Worm (Caenorhabditis elegans): ENCODE data around the gene daf-11.

The daf-11 gene

DNA sequence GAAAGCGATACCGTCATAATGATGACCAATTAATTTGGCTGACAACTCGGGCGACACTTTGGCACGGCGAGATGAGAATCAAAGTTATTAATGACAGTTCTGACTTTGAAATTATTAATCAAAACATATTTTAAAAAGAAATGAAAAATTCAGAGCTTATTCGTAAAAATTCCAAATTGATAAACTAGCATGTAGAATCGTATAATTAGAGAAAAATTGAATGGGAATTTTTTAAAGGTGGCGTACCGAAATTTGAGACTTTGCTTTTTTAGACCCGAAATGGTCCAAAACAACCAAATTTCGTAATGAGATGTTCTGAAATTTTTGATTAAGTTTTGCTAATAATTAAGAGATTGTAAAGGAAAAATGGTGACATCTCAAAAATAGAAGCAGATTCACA is at the start of gene daf-11:
daf-11 (minus strand) TSS at position 101 of the 400 bp plus-strand sequence.
- no peak for TF ChIP-seq unc-62 (GFP tag; optimal IDR thresholded peaks at IDR 0.05)

DNA sequence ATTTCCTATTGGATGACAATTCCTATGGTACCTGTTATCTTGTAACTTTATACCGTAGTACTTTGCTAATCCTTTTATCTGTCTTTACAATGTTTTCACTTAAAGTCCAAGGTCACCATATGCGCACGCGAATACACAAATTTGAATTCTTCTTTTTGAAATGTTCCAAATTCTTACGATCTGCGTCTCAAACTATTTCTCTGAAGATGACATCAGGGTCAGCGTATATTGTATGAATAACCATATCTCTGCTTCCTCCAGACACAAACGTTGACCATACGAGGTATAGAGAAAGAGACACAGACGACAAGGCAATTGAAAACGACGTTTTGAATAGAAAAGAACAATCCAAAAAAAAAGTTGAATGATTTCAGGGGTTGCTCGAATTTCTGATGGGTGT is 48.1 kb upstream of the daf-11 start:
- no peak for TF ChIP-seq unc-62 (GFP tag; optimal IDR thresholded peaks at IDR 0.05)

- no peak for TF ChIP-seq unc-62 (GFP tag; optimal IDR thresholded peaks at IDR 0.05)
These were observed 47.5 kb upstream of the daf-11 start, which contains the start of gene bus-18 for ce11 chrV:11773420-11773819. TSS of gene bus-18 (plus strand) at chrV:11773720.

DNA sequence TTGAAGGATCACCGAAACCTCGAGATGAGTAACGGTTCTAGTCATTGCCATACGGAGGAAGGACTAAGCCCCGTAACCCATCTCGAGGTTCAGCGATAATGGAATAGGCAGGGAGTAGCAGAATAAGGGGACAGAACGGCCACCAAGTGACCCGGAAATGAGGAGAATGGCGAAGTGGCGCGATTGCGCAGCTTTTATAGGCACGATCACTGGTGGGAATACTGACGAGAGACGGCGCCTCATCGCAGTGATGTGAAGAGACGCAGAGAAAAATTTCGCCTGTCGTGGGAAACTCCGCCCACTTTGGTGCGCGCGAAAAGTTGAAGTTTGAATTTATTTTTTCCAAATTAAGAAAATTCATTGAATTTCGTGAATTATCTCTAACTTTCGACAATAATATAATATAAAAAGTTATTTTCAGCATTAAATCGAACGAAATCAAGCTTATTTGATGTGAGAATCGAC is 44.2 kb upstream of the daf-11 start, which contains the start of gene F55A11.4:
F55A11.4 (plus strand) TSS at position 415 of the 465 bp plus-strand sequence.
- no peak for TF ChIP-seq unc-62 (GFP tag; optimal IDR thresholded peaks at IDR 0.05)

- TF ChIP-seq unc-62 (GFP tag; optimal IDR thresholded peaks at IDR 0.05), result no peak
These were observed 43.8 kb upstream of the daf-11 start for ce11 chrV:11769646-11770045.

- TF ChIP-seq unc-62 (GFP tag; optimal IDR thresholded peaks at IDR 0.05), result no peak
These were observed 41.2 kb upstream of the daf-11 start, which contains the start of gene sel-11 for ce11 chrV:11767028-11767427. TSS of gene sel-11 (plus strand) at chrV:11767328.

DNA sequence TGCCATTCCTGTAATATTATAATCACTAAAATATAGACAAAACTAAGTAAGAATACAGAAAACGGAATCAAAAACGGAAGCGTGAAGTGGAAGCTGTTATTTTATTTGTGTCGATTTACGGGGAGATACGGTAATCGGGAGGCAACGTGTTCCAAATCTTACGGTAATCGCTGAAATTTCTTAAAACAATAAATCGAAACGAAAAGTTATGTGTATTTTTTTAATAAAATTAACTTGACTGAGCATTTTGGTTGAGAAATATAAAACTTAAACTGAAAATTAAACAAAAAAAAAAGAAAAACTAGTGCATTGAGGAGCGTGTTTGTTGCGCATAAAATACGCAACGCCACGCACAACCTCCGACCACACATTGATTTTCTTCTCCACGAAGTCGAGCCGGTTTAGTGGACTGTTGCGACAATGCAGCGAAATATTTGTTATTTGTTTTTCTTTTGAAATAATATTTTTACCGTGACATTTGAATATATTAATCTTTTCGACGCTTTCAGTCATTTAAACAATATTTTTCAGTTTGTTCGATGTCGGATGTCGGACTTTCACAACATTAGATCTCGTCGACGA is 38.6 kb upstream of the daf-11 start, which contains the start of the genes F55A11.1 and syx-5:
F55A11.1 (minus strand) TSS at position 13 of the 582 bp plus-strand sequence.
syx-5 (plus strand) TSS at position 532 of the 582 bp plus-strand sequence.
- TF ChIP-seq unc-62 (GFP tag; optimal IDR thresholded peaks at IDR 0.05), result no peak

DNA sequence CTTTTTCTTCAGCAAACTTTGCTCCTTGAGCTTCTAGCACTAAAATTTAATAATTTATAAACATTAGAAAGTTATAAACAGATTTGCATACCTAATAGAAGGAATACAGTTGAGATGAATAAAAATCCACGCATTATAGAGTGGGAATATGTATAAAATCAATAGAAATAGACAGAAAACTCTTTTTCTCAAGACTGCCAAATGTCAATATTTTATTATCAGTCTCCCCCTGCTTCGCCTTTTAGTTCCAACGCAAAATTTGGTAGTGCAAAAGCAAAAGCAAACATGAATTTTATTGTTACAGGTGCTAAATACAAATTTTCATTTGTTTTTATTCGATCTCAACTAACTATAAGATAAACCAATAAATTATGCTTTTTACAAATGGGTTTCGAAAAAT is 37.0 kb upstream of the daf-11 start, which contains the start of gene T04F3.4:
T04F3.4 (minus strand) TSS at position 187 of the 400 bp plus-strand sequence.
- TF ChIP-seq unc-62 (GFP tag; optimal IDR thresholded peaks at IDR 0.05), result no peak

ce11 chrV:11760371-11760770 is 34.5 kb upstream of the daf-11 start, which contains the start of gene T04F3.5:
TSS of gene T04F3.5 (plus strand) at chrV:11760671.
- TF ChIP-seq unc-62 (GFP tag; optimal IDR thresholded peaks at IDR 0.05), result no peak

- TF ChIP-seq unc-62 (GFP tag; optimal IDR thresholded peaks at IDR 0.05), result no peak
These were observed 32.8 kb upstream of the daf-11 start, which contains the start of gene T04F3.3 for ce11 chrV:11758635-11759034. TSS of gene T04F3.3 (plus strand) at chrV:11758935.

- TF ChIP-seq unc-62 (GFP tag; optimal IDR thresholded peaks at IDR 0.05), result no peak
These were observed 31.5 kb upstream of the daf-11 start, which contains the start of gene smoc-1 for ce11 chrV:11757358-11757757. TSS of gene smoc-1 (plus strand) at chrV:11757658.

DNA sequence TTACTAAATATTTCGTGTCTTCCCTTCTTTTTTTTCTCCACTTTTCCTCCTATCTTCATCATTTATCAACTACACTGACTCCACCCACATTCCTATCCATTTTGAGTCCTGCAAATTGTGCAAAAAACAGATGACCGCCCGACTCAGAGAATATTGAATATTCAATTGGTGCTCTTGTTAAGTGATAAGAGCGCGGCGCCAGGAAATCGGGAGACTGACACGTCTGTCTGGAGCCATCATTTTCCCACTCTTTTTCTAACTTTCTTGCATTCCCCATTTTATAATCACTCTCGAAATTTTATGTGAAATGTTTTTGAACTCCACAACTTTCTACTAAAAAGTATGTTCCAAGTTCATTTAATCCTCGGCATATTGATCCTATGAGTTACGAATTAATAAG is 30.0 kb upstream of the daf-11 start:
- TF ChIP-seq unc-62 (GFP tag; optimal IDR thresholded peaks at IDR 0.05), result no peak

ce11 chrV:11751480-11751879 is 25.6 kb upstream of the daf-11 start:
- no peak for TF ChIP-seq unc-62 (GFP tag; optimal IDR thresholded peaks at IDR 0.05)

DNA sequence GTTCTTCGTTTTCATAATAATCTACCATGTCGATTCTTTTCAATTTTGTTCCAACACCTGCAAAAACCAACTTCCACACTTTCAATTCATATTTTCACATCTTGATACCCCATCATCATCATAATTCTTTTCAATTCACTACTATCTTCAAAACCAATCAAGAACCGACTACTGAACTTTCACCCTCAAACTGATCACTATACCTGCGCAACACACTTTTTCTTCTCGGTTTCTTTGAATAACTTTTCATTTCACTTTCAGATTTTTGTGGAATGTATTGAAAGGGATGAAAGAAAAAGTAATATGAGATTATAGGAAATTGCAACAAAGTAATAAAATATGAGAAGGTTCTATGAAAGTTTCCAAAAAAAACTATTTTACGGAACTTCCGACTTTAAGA is 15.2 kb upstream of the daf-11 start:
- no peak for TF ChIP-seq unc-62 (GFP tag; optimal IDR thresholded peaks at IDR 0.05)

DNA sequence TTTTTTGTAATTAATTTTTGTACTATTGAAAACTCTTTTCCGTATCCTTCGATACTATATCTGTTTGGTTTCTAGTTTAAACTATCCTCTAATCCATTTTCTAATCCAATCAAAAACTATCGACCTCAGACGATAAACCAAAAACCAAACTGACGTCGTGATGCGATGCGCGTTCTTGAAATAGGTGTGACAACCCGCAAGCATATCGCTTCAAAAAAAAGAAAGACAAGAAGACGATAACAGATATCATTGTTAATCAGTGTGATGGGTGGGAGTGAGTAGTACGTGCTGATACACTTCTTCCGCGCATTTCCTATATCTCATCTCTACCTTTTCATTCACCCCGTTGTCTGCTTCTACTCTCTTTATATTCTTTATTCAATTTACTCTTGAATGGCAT is 13.9 kb upstream of the daf-11 start, which contains the start of gene T04F3.1:
T04F3.1 (plus strand) TSS at position 246 of the 400 bp plus-strand sequence.
- no peak for TF ChIP-seq unc-62 (GFP tag; optimal IDR thresholded peaks at IDR 0.05)

DNA sequence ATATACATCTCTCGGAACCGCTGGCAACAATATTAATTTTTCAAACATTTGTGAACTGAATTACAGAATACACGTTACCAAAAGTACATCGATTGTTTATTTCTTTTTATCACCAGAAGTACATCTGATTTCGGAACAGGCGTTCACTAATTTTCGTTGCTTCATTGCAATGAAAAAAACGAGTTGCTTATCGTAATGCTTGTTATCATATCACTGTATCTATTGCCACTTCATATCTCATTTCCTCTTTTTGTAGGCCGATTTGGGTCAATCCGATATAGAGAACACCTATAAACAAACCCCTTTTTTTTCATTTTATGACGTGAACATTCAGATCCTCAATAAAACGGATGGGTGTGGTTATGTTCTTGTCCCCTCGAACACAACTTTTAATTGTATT is 11.5 kb upstream of the daf-11 start:
- TF ChIP-seq unc-62 (GFP tag; optimal IDR thresholded peaks at IDR 0.05), result no peak

DNA sequence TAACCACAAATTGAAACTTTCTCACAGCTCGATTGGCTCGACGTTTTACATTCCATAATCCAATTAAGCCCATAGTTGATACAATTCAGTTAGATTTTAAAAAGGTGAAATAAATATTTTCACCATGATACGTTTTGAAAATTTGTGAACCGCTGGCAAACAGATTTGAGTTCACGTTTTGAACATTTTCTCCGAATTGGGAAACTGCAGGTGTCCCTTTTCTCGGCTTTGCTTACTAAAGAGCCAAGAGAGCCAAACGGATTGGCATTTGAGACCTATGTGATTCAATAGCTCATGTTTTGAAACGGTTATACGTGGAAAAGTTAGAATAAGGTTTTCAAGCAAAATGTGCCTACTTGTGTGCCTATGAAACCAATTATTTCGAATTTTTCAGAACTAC is 11.0 kb upstream of the daf-11 start, which contains the start of gene spe-42:
spe-42 (minus strand) TSS at position 101 of the 400 bp plus-strand sequence.
- no peak for TF ChIP-seq unc-62 (GFP tag; optimal IDR thresholded peaks at IDR 0.05)
